Worm (Caenorhabditis elegans) whole organism, late embryonic: ENCODE results near the gene srh-72.

ENCODE experiments used
- C08G9.2 ChIP-seq: sonication (generic microtip); optimal IDR thresholded peaks from 2 replicates; lab custom pipeline; 2016; ENCODE audit warnings: mild to moderate bottlenecking, missing genetic modification characterization, moderate library complexity, missing compliant biosample characterization
- ceh-14 ChIP-seq: sonication (generic microtip); optimal IDR thresholded peaks from 2 replicates; lab custom pipeline; 2016; ENCODE audit warnings: missing genotype, missing genetic modification characterization, missing compliant biosample characterization
- ceh-2 ChIP-seq: sonication (generic microtip); optimal IDR thresholded peaks from 2 replicates; lab custom pipeline; 2016; ENCODE audit warnings: missing genotype, missing genetic modification characterization, missing compliant biosample characterization
- ceh-22 ChIP-seq: sonication (generic microtip); optimal IDR thresholded peaks from 2 replicates; lab custom pipeline; 2017; ENCODE audit warnings: missing biosample characterization, missing genetic modification characterization
- ceh-30 ChIP-seq: fragments of 150-350 bp; optimal IDR thresholded peaks from 2 replicates; lab custom pipeline; 2014; ENCODE audit warnings: missing biosample characterization, missing genetic modification characterization
- ceh-6 ChIP-seq: fragments of 200-800 bp; sonication (Bioruptor generic); optimal IDR thresholded peaks from 2 replicates; lab custom pipeline; 2018; ENCODE audit warnings: mild to moderate bottlenecking, missing genetic modification characterization, missing compliant biosample characterization
- gmeb-2 ChIP-seq: sonication (generic microtip); optimal IDR thresholded peaks from 2 replicates; lab custom pipeline; 2016; ENCODE audit warnings: missing genetic modification characterization, inconsistent platforms, missing compliant biosample characterization
- hlh-13 ChIP-seq: fragments of 200-800 bp; sonication (Bioruptor generic); optimal IDR thresholded peaks from 2 replicates; lab custom pipeline; 2018; ENCODE audit warnings: mild to moderate bottlenecking, missing genetic modification characterization, missing compliant biosample characterization
- hlh-30 ChIP-seq: sonication (generic microtip); optimal IDR thresholded peaks from 2 replicates; lab custom pipeline; 2017; ENCODE audit warnings: antibody characterized with exemption, missing genetic modification characterization, missing compliant biosample characterization; ENCODE audit not compliant: insufficient read depth
- odd-2 ChIP-seq: sonication (generic microtip); optimal IDR thresholded peaks from 2 replicates; lab custom pipeline; 2017; ENCODE audit warnings: antibody characterized with exemption, mild to moderate bottlenecking, missing genetic modification characterization, missing compliant biosample characterization
- pha-4 ChIP-seq: fragments of 150-350 bp; optimal IDR thresholded peaks from 2 replicates; lab custom pipeline; 2018; ENCODE audit warnings: missing biosample characterization, missing genetic modification reagents, missing genetic modification characterization
- tbx-2 ChIP-seq: sonication (generic microtip); optimal IDR thresholded peaks from 2 replicates; lab custom pipeline; 2016; ENCODE audit warnings: missing genetic modification characterization, missing compliant biosample characterization
- ttx-3 ChIP-seq: sonication (generic microtip); optimal IDR thresholded peaks from 2 replicates; lab custom pipeline; 2016; ENCODE audit warnings: missing genetic modification reagents, missing genetic modification characterization, missing compliant biosample characterization

- TF ChIP-seq ceh-22 (tag; lab: Kevin White, UChicago) (no peak), pha-4 (no peak), ceh-6 (GFP tag; lab: Kevin White, UChicago) (no peak), ceh-30 (tag; lab: Kevin White, UChicago) (no peak), C08G9.2 (tag; lab: Kevin White, UChicago) (no peak), ceh-14 (tag; lab: Kevin White, UChicago) (no peak), hlh-13 (no peak), ttx-3 (tag; lab: Kevin White, UChicago) (no peak), tbx-2 (tag; lab: Kevin White, UChicago) (no peak), gmeb-2 (no peak), ceh-2 (no peak), odd-2 (tag; lab: Kevin White, UChicago) (no peak), hlh-30 (tag; lab: Kevin White, UChicago) (no peak)
These were observed 28.5 kb upstream of the srh-72 start, which contains the start of gene srw-97 for ce11 chrII:1668913-1669312.
